Worm (Caenorhabditis elegans) whole organism, L1 larva: Measurements from ENCODE around the gene ZK402.5.

Experiments
- C16A3.4 ChIP-seq: fragments of 150-350 bp; optimal IDR thresholded peaks from 2 replicates; lab custom pipeline; 2014; ENCODE audit warnings: missing biosample characterization, missing genetic modification characterization
- C34B4.2 ChIP-seq: sonication (generic microtip); optimal IDR thresholded peaks from 2 replicates; lab custom pipeline; 2017; ENCODE audit warnings: mild to moderate bottlenecking, missing genetic modification characterization, missing compliant biosample characterization
- ama-1 ChIP-seq: fragments of 150-350 bp; optimal IDR thresholded peaks from 2 replicates; lab custom pipeline; 2014
- ceh-8 ChIP-seq: fragments of 200-800 bp; sonication (Bioruptor generic); optimal IDR thresholded peaks from 2 replicates; lab custom pipeline; 2018; ENCODE audit warnings: mild to moderate bottlenecking, missing genetic modification characterization, moderate library complexity, missing compliant biosample characterization
- ceh-82 ChIP-seq, 3 experiments: fragments of 150-350 bp in 1 of 3; sonication (generic microtip) in 2 of 3; optimal IDR thresholded peaks; 2 replicates each; lab custom pipeline; 2014 to 2017; ENCODE audit warnings: missing biosample characterization in 3 of 3, missing genetic modification characterization in 3 of 3
- ces-1 ChIP-seq: fragments of 150-350 bp; optimal IDR thresholded peaks from 2 replicates; lab custom pipeline; 2014; ENCODE audit warnings: missing biosample characterization, missing genetic modification reagents, missing genetic modification characterization
- dsc-1 ChIP-seq: sonication (generic microtip); optimal IDR thresholded peaks from 2 replicates; lab custom pipeline; 2016; ENCODE audit warnings: mild to moderate bottlenecking, missing genetic modification characterization, missing compliant biosample characterization
- efl-1 ChIP-seq, 4 experiments: fragments of 150-350 bp; optimal IDR thresholded peaks in 3 of 4; peaks in 1 of 4; 1 replicate in 1 of 4; 2 replicates in 3 of 4; lab custom pipeline; 2014; ENCODE audit warnings: missing biosample characterization in 2 of 4, missing genetic modification characterization in 2 of 4, missing genetic modification reagents in 2 of 4
- egl-27 ChIP-seq, 2 experiments: fragments of 150-350 bp in 1 of 2; sonication (generic microtip); optimal IDR thresholded peaks; 3 replicates each; lab custom pipeline; 2017 to 2018; ENCODE audit warnings: missing biosample characterization in 2 of 2, missing genetic modification characterization in 2 of 2, missing genetic modification reagents in 2 of 2
- elt-2 ChIP-seq: sonication (generic microtip); optimal IDR thresholded peaks from 2 replicates; lab custom pipeline; 2016; ENCODE audit warnings: missing genetic modification characterization, mild to moderate bottlenecking, inconsistent platforms, missing compliant biosample characterization, missing genetic modification reagents
- elt-3 ChIP-seq, 6 experiments: fragments of 150-350 bp in 1 of 6; sonication (generic microtip); optimal IDR thresholded peaks; 2 replicates each; lab custom pipeline; 2017 to 2018; ENCODE audit warnings: missing biosample characterization in 6 of 6, missing genetic modification characterization in 6 of 6, inconsistent platforms in 1 of 6
- ets-5 ChIP-seq: fragments of 200-800 bp; sonication (Bioruptor generic); IDR thresholded peaks from 2 replicates; pipeline ENCODE4 v1.3.6; 2022; ENCODE audit warnings: missing genetic modification characterization, missing compliant biosample characterization
- fkh-10 ChIP-seq: sonication (generic microtip); optimal IDR thresholded peaks from 2 replicates; lab custom pipeline; 2017; ENCODE audit warnings: missing biosample characterization, missing genetic modification reagents, missing genetic modification characterization
- fkh-4 ChIP-seq: sonication (generic microtip); optimal IDR thresholded peaks from 2 replicates; lab custom pipeline; 2016; ENCODE audit warnings: missing compliant biosample characterization, missing genetic modification characterization, borderline replicate concordance
- fkh-8 ChIP-seq: sonication (generic microtip); optimal IDR thresholded peaks from 2 replicates; lab custom pipeline; 2016; ENCODE audit warnings: mild to moderate bottlenecking, missing genetic modification characterization, missing compliant biosample characterization
- grh-1 ChIP-seq: fragments of 200-800 bp; sonication (Bioruptor generic); IDR thresholded peaks from 2 replicates; pipeline ENCODE4 v1.3.6; 2022; ENCODE audit warnings: missing genetic modification reagents, missing genetic modification characterization, missing compliant biosample characterization
- hlh-4 ChIP-seq: sonication (generic microtip); optimal IDR thresholded peaks from 2 replicates; lab custom pipeline; 2016; ENCODE audit warnings: mild to moderate bottlenecking, missing genetic modification characterization, missing compliant biosample characterization
- hpl-2 ChIP-seq: fragments of 150-350 bp; optimal IDR thresholded peaks from 2 replicates; lab custom pipeline; 2014; ENCODE audit warnings: missing biosample characterization, missing genetic modification reagents, missing genetic modification characterization
- irx-1 ChIP-seq: sonication (generic microtip); optimal IDR thresholded peaks from 2 replicates; lab custom pipeline; 2016; ENCODE audit warnings: missing genetic modification characterization, missing compliant biosample characterization
- lin-13 ChIP-seq: fragments of 150-350 bp; optimal IDR thresholded peaks from 2 replicates; lab custom pipeline; 2014; ENCODE audit warnings: missing biosample characterization, missing genetic modification reagents, missing genetic modification characterization
- lin-35 ChIP-seq, 2 experiments: fragments of 150-350 bp; optimal IDR thresholded peaks; 2 replicates each; lab custom pipeline; 2014; ENCODE audit warnings: missing biosample characterization in 2 of 2, missing genetic modification characterization in 2 of 2, missing genetic modification reagents in 2 of 2
- lin-39 ChIP-seq: fragments of 150-350 bp; optimal IDR thresholded peaks from 2 replicates; lab custom pipeline; 2014; ENCODE audit warnings: missing biosample characterization, missing genetic modification reagents, missing genetic modification characterization
- lir-3 ChIP-seq: sonication (generic microtip); optimal IDR thresholded peaks from 2 replicates; lab custom pipeline; 2016; ENCODE audit warnings: mild to moderate bottlenecking, missing genetic modification characterization, moderate library complexity, missing compliant biosample characterization; ENCODE audit not compliant: poor library complexity
- lsy-2 ChIP-seq, 2 experiments: fragments of 150-350 bp; optimal IDR thresholded peaks; 2 replicates each; lab custom pipeline; 2014; ENCODE audit warnings: missing biosample characterization in 2 of 2, missing genetic modification characterization in 2 of 2
- mep-1 ChIP-seq: fragments of 150-350 bp; optimal IDR thresholded peaks from 2 replicates; lab custom pipeline; 2014; ENCODE audit warnings: missing biosample characterization, missing genetic modification characterization
- nhr-11 ChIP-seq: fragments of 150-350 bp; optimal IDR thresholded peaks from 2 replicates; lab custom pipeline; 2014; ENCODE audit warnings: missing biosample characterization, missing genetic modification characterization
- nhr-19 ChIP-seq: fragments of 200-800 bp; sonication (Bioruptor generic); conservative IDR thresholded peaks from 2 replicates; pipeline ENCODE4 v1.3.6; 2022; ENCODE audit warnings: missing genetic modification characterization, missing compliant biosample characterization
- nhr-47 ChIP-seq: sonication (generic microtip); optimal IDR thresholded peaks from 2 replicates; lab custom pipeline; 2016; ENCODE audit warnings: mild to moderate bottlenecking, missing genetic modification characterization, moderate library complexity, missing compliant biosample characterization
- nhr-71 ChIP-seq: sonication (generic microtip); optimal IDR thresholded peaks from 2 replicates; lab custom pipeline; 2016; ENCODE audit warnings: mild to moderate bottlenecking, missing genetic modification characterization, moderate library complexity, missing compliant biosample characterization
- nhr-84 ChIP-seq: sonication (generic microtip); optimal IDR thresholded peaks from 2 replicates; lab custom pipeline; 2017; ENCODE audit warnings: missing biosample characterization, missing genetic modification characterization
- nhr-85 ChIP-seq: sonication (generic microtip); peaks from one replicate; lab custom pipeline; 2016; ENCODE audit warnings: missing genetic modification characterization, inconsistent platforms, missing compliant biosample characterization
- nhr-90 ChIP-seq: sonication (generic microtip); optimal IDR thresholded peaks from 2 replicates; lab custom pipeline; 2016; ENCODE audit warnings: mild to moderate bottlenecking, missing genetic modification characterization, missing compliant biosample characterization; ENCODE audit not compliant: poor library complexity
- pag-3 ChIP-seq: sonication (generic microtip); optimal IDR thresholded peaks from 2 replicates; lab custom pipeline; 2017; ENCODE audit warnings: missing genetic modification characterization, mild to moderate bottlenecking, missing compliant biosample characterization, antibody characterized with exemption, borderline replicate concordance; ENCODE audit not compliant: insufficient read depth
- rnt-1 ChIP-seq: sonication (generic microtip); optimal IDR thresholded peaks from 2 replicates; lab custom pipeline; 2016; ENCODE audit warnings: mild to moderate bottlenecking, missing genetic modification characterization, moderate library complexity, missing compliant biosample characterization
- snpc-4 ChIP-seq: fragments of 150-350 bp; optimal IDR thresholded peaks from 2 replicates; lab custom pipeline; 2014; ENCODE audit warnings: missing biosample characterization, missing genetic modification characterization
- snu-23 ChIP-seq: sonication (generic microtip); optimal IDR thresholded peaks from 2 replicates; lab custom pipeline; 2016; ENCODE audit warnings: missing genetic modification characterization, missing compliant biosample characterization
- sox-4 ChIP-seq: sonication (generic microtip); optimal IDR thresholded peaks from 2 replicates; lab custom pipeline; 2016; ENCODE audit warnings: missing genetic modification characterization, missing compliant biosample characterization
- sup-37 ChIP-seq: fragments of 200-800 bp; sonication (Bioruptor generic); optimal IDR thresholded peaks from 2 replicates; lab custom pipeline; 2018; ENCODE audit warnings: mild to moderate bottlenecking, missing genetic modification characterization, missing compliant biosample characterization
- tbx-2 ChIP-seq: sonication (generic microtip); optimal IDR thresholded peaks from 2 replicates; lab custom pipeline; 2016; ENCODE audit warnings: missing genetic modification characterization, missing compliant biosample characterization
- unc-86 ChIP-seq: sonication (generic microtip); optimal IDR thresholded peaks from 2 replicates; lab custom pipeline; 2016; ENCODE audit warnings: missing genetic modification characterization, missing compliant biosample characterization
- unc-98 ChIP-seq: fragments of 200-800 bp; sonication (Bioruptor generic); IDR thresholded peaks from 2 replicates; pipeline ENCODE4 v1.3.6; 2022; ENCODE audit warnings: missing genetic modification characterization, missing compliant biosample characterization
- vab-15 ChIP-seq: sonication (generic microtip); optimal IDR thresholded peaks from 2 replicates; lab custom pipeline; 2017; ENCODE audit warnings: missing genotype, mild to moderate bottlenecking, missing genetic modification characterization, missing compliant biosample characterization
- zag-1 ChIP-seq: fragments of 150-350 bp; optimal IDR thresholded peaks from 2 replicates; lab custom pipeline; 2014; ENCODE audit warnings: missing biosample characterization, missing genetic modification characterization
- zip-4 ChIP-seq: fragments of 200-800 bp; sonication (Bioruptor generic); optimal IDR thresholded peaks from 2 replicates; lab custom pipeline; 2018; ENCODE audit warnings: mild to moderate bottlenecking, missing genetic modification characterization, moderate library complexity, missing compliant biosample characterization
- ztf-11 ChIP-seq, 2 experiments: sonication (generic microtip); optimal IDR thresholded peaks; 2 replicates each; lab custom pipeline; 2016 to 2017; ENCODE audit warnings: missing genetic modification characterization in 2 of 2, missing biosample characterization in 1 of 2, missing compliant biosample characterization in 1 of 2
- ztf-4 ChIP-seq: fragments of 150-350 bp; optimal IDR thresholded peaks from 2 replicates; lab custom pipeline; 2014; ENCODE audit warnings: missing biosample characterization, missing genetic modification characterization

Gene ZK402.5

ce11 chrX:1446593-1447141 is 45.5 kb upstream of the ZK402.5 start, which contains the start of gene zfp-3 (continued):
- TF ChIP-seq lin-35 (GFP tag; optimal IDR thresholded peaks at IDR 0.05; lab: Kevin White, UChicago) (peak; percentile 86 to 90), ztf-11 (tag; optimal IDR thresholded peaks at IDR 0.05; lab: Kevin White, UChicago) (peak in 1 of 2 experiments; percentile 86), mep-1 (tag; lab: Kevin White, UChicago) (peak; percentile 95), lir-3 (tag; lab: Kevin White, UChicago) (peak; percentile 89), ceh-8 (GFP tag; lab: Kevin White, UChicago) (peak; percentile 88), sup-37 (peak; percentile 76), dsc-1 (tag; lab: Kevin White, UChicago) (peak; percentile 95), C16A3.4 (tag; lab: Kevin White, UChicago) (peak; percentile 92), unc-86 (tag; lab: Kevin White, UChicago) (peak; percentile 96), rnt-1 (tag; lab: Kevin White, UChicago) (peak; percentile 95), nhr-19 (GFP tag; lab: Robert Waterston, UW) (peak; percentile 94), fkh-10 (GFP tag; lab: Kevin White, UChicago) (peak; percentile 86), nhr-90 (peak; percentile 95), lsy-2 (tag; optimal IDR thresholded peaks at IDR 0.05; lab: Kevin White, UChicago) (peak; percentile 89 to 93)

- TF ChIP-seq ztf-4 (tag; lab: Kevin White, UChicago) = peak; percentile 25
- TF ChIP-seq tbx-2 (tag; lab: Kevin White, UChicago) = peak; percentile 16
- TF ChIP-seq ets-5 (GFP tag; lab: Robert Waterston, UW) = no peak
- peak; percentile 33; the same call in 1 of the 2 replicates for TF ChIP-seq nhr-19 (GFP tag; lab: Robert Waterston, UW)
- TF ChIP-seq irx-1 = peak; percentile 14
- peak; percentile 75 for TF ChIP-seq nhr-85
- no peak for TF ChIP-seq zag-1 (tag; lab: Kevin White, UChicago)
- peak; percentile 31 for TF ChIP-seq nhr-47 (tag; lab: Kevin White, UChicago)
- TF ChIP-seq hlh-4 (tag; lab: Kevin White, UChicago) = no peak
- TF ChIP-seq nhr-90 = peak; percentile 9
- peak; percentile 12 for TF ChIP-seq snu-23 (GFP tag; lab: Kevin White, UChicago)
- peak; percentile 34 for TF ChIP-seq nhr-71 (tag; lab: Kevin White, UChicago)
- peak; percentile 26 for TF ChIP-seq ama-1 (lab: Kevin White, UChicago)
These were observed 44.5 kb upstream of the ZK402.5 start for ce11 chrX:1445696-1446095.

ce11 chrX:1443556-1444243 is 42.5 kb upstream of the ZK402.5 start:
- TF ChIP-seq sox-4 (tag; lab: Kevin White, UChicago) = no peak
- peak; percentile 5 for TF ChIP-seq nhr-47 (tag; lab: Kevin White, UChicago)
- no peak for TF ChIP-seq pag-3
- no peak for TF ChIP-seq nhr-71 (tag; lab: Kevin White, UChicago)
- no peak for TF ChIP-seq fkh-8 (tag; lab: Kevin White, UChicago)
- TF ChIP-seq nhr-90 = peak; percentile 42
- TF ChIP-seq snpc-4 (tag; lab: Kevin White, UChicago) = no peak
- no peak for TF ChIP-seq ces-1
- TF ChIP-seq egl-27 (tag; optimal IDR thresholded peaks at IDR 0.05; lab: Kevin White, UChicago) = no peak
- TF ChIP-seq elt-2 (tag; lab: Kevin White, UChicago) = no peak
- no peak for TF ChIP-seq lin-13
- TF ChIP-seq C34B4.2 (tag; lab: Kevin White, UChicago) = no peak
- no peak for TF ChIP-seq lir-3 (tag; lab: Kevin White, UChicago)
- TF ChIP-seq unc-98 (GFP tag; lab: Robert Waterston, UW) = no peak
- no peak for TF ChIP-seq nhr-84 (tag; lab: Kevin White, UChicago)
- TF ChIP-seq lin-39 = peak; percentile 47
- TF ChIP-seq zip-4 (GFP tag; lab: Kevin White, UChicago) = no peak
- no peak for TF ChIP-seq efl-1 (optimal IDR thresholded peaks at IDR 0.05; lab: Kevin White, UChicago)
- no peak for TF ChIP-seq efl-1 (GFP tag; optimal IDR thresholded peaks at IDR 0.05 in 1 of 2; lab: Kevin White, UChicago)
- TF ChIP-seq lsy-2 (tag; optimal IDR thresholded peaks at IDR 0.05; lab: Kevin White, UChicago) = no peak
- no peak for TF ChIP-seq grh-1 (GFP tag; lab: Robert Waterston, UW)
- no peak for TF ChIP-seq elt-3 (tag; optimal IDR thresholded peaks at IDR 0.05; lab: Kevin White, UChicago)
- no peak for TF ChIP-seq ceh-82 (tag; optimal IDR thresholded peaks at IDR 0.05; lab: Kevin White, UChicago)
- no peak for TF ChIP-seq fkh-4
- TF ChIP-seq hpl-2 (GFP tag; lab: Kevin White, UChicago) = no peak
- TF ChIP-seq nhr-11 = no peak
- no peak for TF ChIP-seq vab-15
